Worm (Caenorhabditis elegans) whole organism, L1 larva: ENCODE results near the gene sod-4.
A peak's percentile ranks its signal among the peaks of the same experiment; 100 is the strongest.

Source experiments
- C04F5.9 ChIP-seq: sonication (generic microtip); optimal IDR thresholded peaks from 2 replicates; lab custom pipeline; 2016; ENCODE audit warnings: missing genetic modification characterization, missing compliant biosample characterization
- Y116A8C.19 ChIP-seq: sonication (generic microtip); optimal IDR thresholded peaks from 2 replicates; lab custom pipeline; 2016; ENCODE audit warnings: missing compliant biosample characterization, missing genetic modification characterization, borderline replicate concordance
- aha-1 ChIP-seq: fragments of 150-350 bp; optimal IDR thresholded peaks from 2 replicates; lab custom pipeline; 2014; ENCODE audit warnings: missing biosample characterization, missing genetic modification characterization
- ama-1 ChIP-seq: fragments of 150-350 bp; optimal IDR thresholded peaks from 2 replicates; lab custom pipeline; 2014
- blmp-1 ChIP-seq: fragments of 150-350 bp; optimal IDR thresholded peaks from 2 replicates; lab custom pipeline; 2014; ENCODE audit warnings: missing biosample characterization, missing genetic modification characterization
- ceh-90 ChIP-seq: sonication (generic microtip); optimal IDR thresholded peaks from 2 replicates; lab custom pipeline; 2016; ENCODE audit warnings: missing genetic modification characterization, missing compliant biosample characterization
- ces-1 ChIP-seq: fragments of 150-350 bp; optimal IDR thresholded peaks from 2 replicates; lab custom pipeline; 2014; ENCODE audit warnings: missing biosample characterization, missing genetic modification reagents, missing genetic modification characterization
- dpl-1 ChIP-seq, 3 experiments: fragments of 150-350 bp in 2 of 3; sonication (generic microtip) in 1 of 3; optimal IDR thresholded peaks; 2 replicates each; lab custom pipeline; 2014 to 2017; ENCODE audit warnings: missing biosample characterization in 3 of 3, missing genetic modification characterization in 3 of 3, missing genetic modification reagents in 3 of 3
- efl-3 ChIP-seq: fragments of 200-800 bp; sonication (Bioruptor generic); optimal IDR thresholded peaks from 2 replicates; lab custom pipeline; 2018; ENCODE audit warnings: mild to moderate bottlenecking, missing genetic modification characterization, missing compliant biosample characterization
- egl-27 ChIP-seq, 2 experiments: fragments of 150-350 bp in 1 of 2; sonication (generic microtip); optimal IDR thresholded peaks; 3 replicates each; lab custom pipeline; 2017 to 2018; ENCODE audit warnings: missing biosample characterization in 2 of 2, missing genetic modification characterization in 2 of 2, missing genetic modification reagents in 2 of 2
- elt-2 ChIP-seq: sonication (generic microtip); optimal IDR thresholded peaks from 2 replicates; lab custom pipeline; 2016; ENCODE audit warnings: missing genetic modification characterization, mild to moderate bottlenecking, inconsistent platforms, missing compliant biosample characterization, missing genetic modification reagents
- fkh-8 ChIP-seq: sonication (generic microtip); optimal IDR thresholded peaks from 2 replicates; lab custom pipeline; 2016; ENCODE audit warnings: mild to moderate bottlenecking, missing genetic modification characterization, missing compliant biosample characterization
- irx-1 ChIP-seq: sonication (generic microtip); optimal IDR thresholded peaks from 2 replicates; lab custom pipeline; 2016; ENCODE audit warnings: missing genetic modification characterization, missing compliant biosample characterization
- jun-1 ChIP-seq: fragments of 150-350 bp; optimal IDR thresholded peaks from 2 replicates; lab custom pipeline; 2014; ENCODE audit warnings: missing biosample characterization, missing genetic modification reagents, missing genetic modification characterization
- lin-13 ChIP-seq: fragments of 150-350 bp; optimal IDR thresholded peaks from 2 replicates; lab custom pipeline; 2014; ENCODE audit warnings: missing biosample characterization, missing genetic modification reagents, missing genetic modification characterization
- lin-35 ChIP-seq, 2 experiments: fragments of 150-350 bp; optimal IDR thresholded peaks; 2 replicates each; lab custom pipeline; 2014; ENCODE audit warnings: missing biosample characterization in 2 of 2, missing genetic modification characterization in 2 of 2, missing genetic modification reagents in 2 of 2
- lir-3 ChIP-seq: sonication (generic microtip); optimal IDR thresholded peaks from 2 replicates; lab custom pipeline; 2016; ENCODE audit warnings: mild to moderate bottlenecking, missing genetic modification characterization, moderate library complexity, missing compliant biosample characterization; ENCODE audit not compliant: poor library complexity
- lsy-2 ChIP-seq, 2 experiments: fragments of 150-350 bp; optimal IDR thresholded peaks; 2 replicates each; lab custom pipeline; 2014; ENCODE audit warnings: missing biosample characterization in 2 of 2, missing genetic modification characterization in 2 of 2
- mab-9 ChIP-seq: fragments of 200-800 bp; sonication (Bioruptor generic); IDR thresholded peaks from 2 replicates; pipeline ENCODE4 v1.3.6; 2022; ENCODE audit warnings: missing genetic modification reagents, missing genetic modification characterization, missing compliant biosample characterization
- mdl-1 ChIP-seq, 2 experiments: fragments of 150-350 bp; optimal IDR thresholded peaks; 2 replicates each; lab custom pipeline; 2014 to 2017; ENCODE audit warnings: missing biosample characterization in 2 of 2, missing genetic modification characterization in 2 of 2, inconsistent platforms in 1 of 2
- nhr-12 ChIP-seq: sonication (generic microtip); optimal IDR thresholded peaks from 2 replicates; lab custom pipeline; 2017; ENCODE audit warnings: missing biosample characterization, missing genetic modification characterization
- nhr-20 ChIP-seq: sonication (generic microtip); optimal IDR thresholded peaks from 2 replicates; lab custom pipeline; 2016; ENCODE audit warnings: mild to moderate bottlenecking, missing genetic modification characterization, missing compliant biosample characterization
- nhr-237 ChIP-seq: fragments of 150-350 bp; optimal IDR thresholded peaks from 2 replicates; lab custom pipeline; 2014; ENCODE audit warnings: missing biosample characterization, missing genetic modification characterization
- nhr-28 ChIP-seq: fragments of 150-350 bp; optimal IDR thresholded peaks from 2 replicates; lab custom pipeline; 2014; ENCODE audit warnings: missing biosample characterization, missing genetic modification characterization
- nhr-47 ChIP-seq: sonication (generic microtip); optimal IDR thresholded peaks from 2 replicates; lab custom pipeline; 2016; ENCODE audit warnings: mild to moderate bottlenecking, missing genetic modification characterization, moderate library complexity, missing compliant biosample characterization
- nhr-71 ChIP-seq: sonication (generic microtip); optimal IDR thresholded peaks from 2 replicates; lab custom pipeline; 2016; ENCODE audit warnings: mild to moderate bottlenecking, missing genetic modification characterization, moderate library complexity, missing compliant biosample characterization
- nhr-76 ChIP-seq: sonication (generic microtip); optimal IDR thresholded peaks from 2 replicates; lab custom pipeline; 2017; ENCODE audit warnings: missing biosample characterization, missing genetic modification characterization
- pax-3 ChIP-seq: fragments of 200-800 bp; sonication (Bioruptor generic); optimal IDR thresholded peaks from 2 replicates; lab custom pipeline; 2018; ENCODE audit warnings: mild to moderate bottlenecking, missing genetic modification characterization, moderate library complexity, missing compliant biosample characterization
- pqm-1 ChIP-seq: sonication (generic microtip); optimal IDR thresholded peaks from 3 replicates; lab custom pipeline; 2017; ENCODE audit warnings: missing biosample characterization, missing genetic modification characterization
- rnt-1 ChIP-seq: sonication (generic microtip); optimal IDR thresholded peaks from 2 replicates; lab custom pipeline; 2016; ENCODE audit warnings: mild to moderate bottlenecking, missing genetic modification characterization, moderate library complexity, missing compliant biosample characterization
- snu-23 ChIP-seq: sonication (generic microtip); optimal IDR thresholded peaks from 2 replicates; lab custom pipeline; 2016; ENCODE audit warnings: missing genetic modification characterization, missing compliant biosample characterization
- sptf-1 ChIP-seq: fragments of 150-350 bp; optimal IDR thresholded peaks from 2 replicates; lab custom pipeline; 2014; ENCODE audit warnings: missing biosample characterization, missing genetic modification characterization
- swsn-7 ChIP-seq: sonication (generic microtip); optimal IDR thresholded peaks from 2 replicates; lab custom pipeline; 2016; ENCODE audit warnings: missing genetic modification characterization, missing compliant biosample characterization
- unc-62 ChIP-seq: fragments of 150-350 bp; optimal IDR thresholded peaks from 2 replicates; lab custom pipeline; 2014; ENCODE audit warnings: missing biosample characterization, missing genetic modification reagents, missing genetic modification characterization
- unc-86 ChIP-seq: sonication (generic microtip); optimal IDR thresholded peaks from 2 replicates; lab custom pipeline; 2016; ENCODE audit warnings: missing genetic modification characterization, missing compliant biosample characterization
- unc-98 ChIP-seq: fragments of 200-800 bp; sonication (Bioruptor generic); IDR thresholded peaks from 2 replicates; pipeline ENCODE4 v1.3.6; 2022; ENCODE audit warnings: missing genetic modification characterization, missing compliant biosample characterization
- zag-1 ChIP-seq: fragments of 150-350 bp; optimal IDR thresholded peaks from 2 replicates; lab custom pipeline; 2014; ENCODE audit warnings: missing biosample characterization, missing genetic modification characterization
- ztf-4 ChIP-seq: fragments of 150-350 bp; optimal IDR thresholded peaks from 2 replicates; lab custom pipeline; 2014; ENCODE audit warnings: missing biosample characterization, missing genetic modification characterization

The sod-4 gene

DNA sequence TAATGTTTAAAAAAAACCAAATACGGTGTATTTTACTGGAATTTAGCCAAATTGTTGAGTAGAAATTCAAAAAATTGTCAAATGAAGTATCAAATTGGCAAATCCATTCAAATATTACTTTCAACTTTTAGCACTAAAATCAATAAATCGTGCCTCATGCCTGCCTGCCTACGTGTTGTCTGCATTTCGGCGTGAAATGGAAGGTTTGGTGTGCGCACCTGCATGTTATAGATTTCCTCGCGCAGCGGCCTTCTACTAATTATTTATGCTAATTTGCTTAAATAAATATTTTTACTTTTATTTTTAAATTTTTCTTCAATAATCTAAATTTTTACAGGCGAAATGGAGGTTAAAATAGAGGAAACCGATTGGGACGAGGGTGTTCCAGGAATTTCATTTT lies 28.6 kb upstream of the sod-4 start, which contains the start of gene ZK1098.2 (continued):
- TF ChIP-seq rnt-1 (tag; lab: Kevin White, UChicago) (no peak), blmp-1 (peak; percentile 46), lsy-2 (tag; optimal IDR thresholded peaks at IDR 0.05; lab: Kevin White, UChicago) (peak; percentile 30 to 53), zag-1 (tag; lab: Kevin White, UChicago) (no peak), ama-1 (lab: Kevin White, UChicago) (no peak), dpl-1 (GFP tag; optimal IDR thresholded peaks at IDR 0.05; lab: Kevin White, UChicago) (peak in 1 of 3 experiments; percentile 42), swsn-7 (tag; lab: Kevin White, UChicago) (no peak), lir-3 (tag; lab: Kevin White, UChicago) (no peak), jun-1 (tag; lab: Kevin White, UChicago) (no peak), nhr-76 (no peak), egl-27 (tag; optimal IDR thresholded peaks at IDR 0.05; lab: Kevin White, UChicago) (no peak), unc-86 (tag; lab: Kevin White, UChicago) (no peak), nhr-20 (tag; lab: Kevin White, UChicago) (no peak), irx-1 (no peak), aha-1 (no peak)

DNA sequence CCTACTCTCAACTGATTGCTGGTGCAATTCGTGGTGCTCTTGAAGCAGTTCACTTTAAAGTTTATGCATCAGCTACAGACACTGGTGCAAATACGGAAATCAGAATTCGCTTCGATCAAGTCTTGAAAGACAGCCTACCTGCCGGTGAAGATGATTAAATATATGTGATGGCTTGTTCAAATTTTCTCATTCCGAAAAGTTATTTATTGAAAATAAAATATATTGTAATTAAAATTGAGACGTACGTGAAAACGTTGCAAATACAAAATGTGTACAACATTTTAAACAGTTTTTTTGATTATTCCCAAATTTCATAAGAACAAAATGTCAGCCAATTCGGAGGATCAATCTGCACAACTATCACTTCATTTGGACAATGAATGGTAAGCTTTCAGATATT lies 26.7 kb upstream of the sod-4 start, which contains the start of gene ZK1098.6:
Gene ZK1098.6, plus strand, starts transcription at position 301 of the 400 bp plus-strand sequence.
- no peak for TF ChIP-seq unc-98 (GFP tag; lab: Robert Waterston, UW)
- no peak for TF ChIP-seq nhr-71 (tag; lab: Kevin White, UChicago)
- TF ChIP-seq fkh-8 (tag; lab: Kevin White, UChicago) = no peak
- TF ChIP-seq aha-1 = no peak
- no peak for TF ChIP-seq pax-3 (tag; lab: Kevin White, UChicago)
- no peak for TF ChIP-seq snu-23 (GFP tag; lab: Kevin White, UChicago)
- TF ChIP-seq nhr-20 (tag; lab: Kevin White, UChicago) = no peak
- no peak for TF ChIP-seq mdl-1 (tag; optimal IDR thresholded peaks at IDR 0.05; lab: Kevin White, UChicago)
- no peak for TF ChIP-seq C04F5.9 (tag; lab: Kevin White, UChicago)
- TF ChIP-seq mab-9 (GFP tag; lab: Robert Waterston, UW) = no peak
- no peak for TF ChIP-seq ama-1 (lab: Kevin White, UChicago)
- TF ChIP-seq pqm-1 (tag; lab: Kevin White, UChicago) = no peak
- no peak for TF ChIP-seq nhr-237 (tag; lab: Kevin White, UChicago)
- TF ChIP-seq unc-86 (tag; lab: Kevin White, UChicago) = no peak
- no peak for TF ChIP-seq blmp-1
- TF ChIP-seq nhr-47 (tag; lab: Kevin White, UChicago) = no peak
- TF ChIP-seq nhr-28 (tag; lab: Kevin White, UChicago) = no peak

DNA sequence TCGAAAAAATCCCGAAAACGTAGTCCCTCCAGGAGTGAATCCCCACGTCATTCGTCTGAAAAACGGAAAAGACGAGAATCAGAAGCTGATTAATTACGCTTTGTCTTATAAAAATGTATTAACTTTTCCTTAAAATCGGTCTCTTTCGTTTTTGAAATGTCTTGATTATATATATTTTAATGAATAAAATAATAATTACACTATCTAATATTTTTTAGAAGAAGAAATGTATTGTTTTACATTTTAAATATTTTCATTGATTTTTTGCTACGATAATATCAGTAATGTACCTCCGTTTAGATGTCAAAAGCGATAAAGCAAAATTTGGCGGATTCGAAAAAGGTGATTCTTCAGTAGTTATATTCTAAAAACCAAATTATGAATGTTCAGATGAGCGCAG lies 25.1 kb upstream of the sod-4 start, which contains the start of gene trpp-3:
Gene trpp-3, plus strand, starts transcription at position 301 of the 400 bp plus-strand sequence.
- TF ChIP-seq unc-62 (GFP tag; lab: Kevin White, UChicago) (no peak), blmp-1 (no peak), ceh-90 (tag; lab: Kevin White, UChicago) (no peak), ztf-4 (no peak), nhr-28 (tag; lab: Kevin White, UChicago) (no peak), sptf-1 (no peak), nhr-47 (tag; lab: Kevin White, UChicago) (no peak), Y116A8C.19 (no peak), efl-3 (GFP tag; lab: Kevin White, UChicago) (no peak), nhr-12 (tag; lab: Kevin White, UChicago) (no peak), lin-13 (GFP tag; lab: Kevin White, UChicago) (no peak), elt-2 (tag; lab: Kevin White, UChicago) (no peak), ces-1 (GFP tag; lab: Kevin White, UChicago) (no peak), zag-1 (tag; lab: Kevin White, UChicago) (no peak), pqm-1 (tag; lab: Kevin White, UChicago) (no peak), lin-35 (GFP tag; optimal IDR thresholded peaks at IDR 0.05; lab: Kevin White, UChicago) (no peak), pax-3 (tag; lab: Kevin White, UChicago) (no peak)
- TF ChIP-seq, all 84 proteins: peak for 0
